Worm (Caenorhabditis elegans) whole organism, L4 larva: ENCODE measurements around the gene Y62H9A.4.

Experiments used
- F37D6.2 ChIP-seq: sonication (generic microtip); optimal IDR thresholded peaks from 2 replicates; lab custom pipeline; 2016; ENCODE audit warnings: mild to moderate bottlenecking, missing genetic modification characterization, missing compliant biosample characterization
- Y105C5A.15 ChIP-seq: fragments of 200-800 bp; sonication (Bioruptor generic); IDR thresholded peaks from 2 replicates; pipeline ENCODE4 v1.3.6; 2022; ENCODE audit warnings: missing genetic modification characterization, missing compliant biosample characterization
- Y75B8A.6 ChIP-seq: fragments of 200-800 bp; sonication (Bioruptor generic); IDR thresholded peaks from 2 replicates; pipeline ENCODE4 v1.3.6; 2022; ENCODE audit warnings: missing genetic modification reagents, missing genetic modification characterization, missing compliant biosample characterization
- ZK337.2 ChIP-seq: fragments of 200-800 bp; sonication (Bioruptor generic); IDR thresholded peaks from 2 replicates; pipeline ENCODE4 v1.3.6; 2022; ENCODE audit warnings: missing genetic modification reagents, missing genetic modification characterization, missing compliant biosample characterization
- ZK546.5 ChIP-seq, 2 experiments: sonication (generic microtip); optimal IDR thresholded peaks; 2 replicates each; lab custom pipeline; 2017; ENCODE audit warnings: missing biosample characterization in 2 of 2, missing genetic modification characterization in 2 of 2
- ama-1 ChIP-seq: fragments of 150-350 bp; optimal IDR thresholded peaks from 2 replicates; lab custom pipeline; 2014; ENCODE audit warnings: inconsistent platforms, mixed read lengths
- ceh-20 ChIP-seq: fragments of 200-800 bp; sonication (Bioruptor generic); IDR thresholded peaks from 2 replicates; pipeline ENCODE4 v1.3.6; 2022; ENCODE audit warnings: missing genetic modification reagents, missing genetic modification characterization, missing compliant biosample characterization
- ceh-62 ChIP-seq: sonication (generic microtip); optimal IDR thresholded peaks from 2 replicates; lab custom pipeline; 2017; ENCODE audit warnings: missing biosample characterization, missing genetic modification characterization
- cey-2 ChIP-seq: sonication (generic microtip); optimal IDR thresholded peaks from 3 replicates; lab custom pipeline; 2017; ENCODE audit warnings: missing genetic modification characterization, mild to moderate bottlenecking, missing compliant biosample characterization, antibody characterized with exemption, borderline replicate concordance; ENCODE audit not compliant: insufficient read depth
- daf-19 ChIP-seq: fragments of 200-800 bp; sonication (Bioruptor generic); conservative IDR thresholded peaks from 2 replicates; pipeline ENCODE4 v1.3.6; 2022; ENCODE audit warnings: missing genetic modification characterization, missing compliant biosample characterization
- daf-8 ChIP-seq: fragments of 200-800 bp; sonication (Bioruptor generic); IDR thresholded peaks from 2 replicates; pipeline ENCODE4 v1.3.6; 2022; ENCODE audit warnings: missing genetic modification characterization, missing compliant biosample characterization
- dmd-6 ChIP-seq: fragments of 200-800 bp; sonication (Bioruptor generic); IDR thresholded peaks from 2 replicates; pipeline ENCODE4 v1.3.6; 2022; ENCODE audit warnings: missing genetic modification reagents, missing genetic modification characterization, missing compliant biosample characterization
- egl-27 ChIP-seq: sonication (generic microtip); optimal IDR thresholded peaks from 3 replicates; lab custom pipeline; 2017; ENCODE audit warnings: missing biosample characterization, missing genetic modification reagents, missing genetic modification characterization
- egl-43 ChIP-seq: fragments of 200-800 bp; sonication (Bioruptor generic); IDR thresholded peaks from 2 replicates; pipeline ENCODE4 v1.3.6; 2022; ENCODE audit warnings: missing genetic modification reagents, missing genetic modification characterization, missing compliant biosample characterization
- gei-8 ChIP-seq: fragments of 200-800 bp; sonication (Bioruptor generic); optimal IDR thresholded peaks from 2 replicates; lab custom pipeline; 2018; ENCODE audit warnings: mild to moderate bottlenecking, missing genetic modification characterization, missing compliant biosample characterization
- hif-1 ChIP-seq, 2 experiments: sonication (generic microtip); optimal IDR thresholded peaks; 2 replicates each; lab custom pipeline; 2016 to 2017; ENCODE audit warnings: missing compliant biosample characterization in 2 of 2, missing genetic modification characterization in 2 of 2, missing genetic modification reagents in 2 of 2, missing genotype in 2 of 2, mild to moderate bottlenecking in 1 of 2
- hlh-11 ChIP-seq: fragments of 200-800 bp; sonication (Bioruptor generic); optimal IDR thresholded peaks from 2 replicates; lab custom pipeline; 2018; ENCODE audit warnings: mild to moderate bottlenecking, missing genetic modification characterization, missing compliant biosample characterization
- hlh-30 ChIP-seq: sonication (generic microtip); optimal IDR thresholded peaks from 2 replicates; lab custom pipeline; 2017; ENCODE audit warnings: antibody characterized with exemption, mild to moderate bottlenecking, missing genetic modification characterization, missing compliant biosample characterization; ENCODE audit not compliant: insufficient read depth
- jun-1 ChIP-seq: fragments of 150-350 bp; optimal IDR thresholded peaks from 2 replicates; lab custom pipeline; 2014; ENCODE audit warnings: missing biosample characterization, missing genetic modification reagents, missing genetic modification characterization
- lim-7 ChIP-seq: fragments of 200-800 bp; sonication (Bioruptor generic); IDR thresholded peaks from 2 replicates; pipeline ENCODE4 v1.3.6; 2022; ENCODE audit warnings: missing genetic modification characterization, missing compliant biosample characterization
- lin-13 ChIP-seq: fragments of 150-350 bp; optimal IDR thresholded peaks from 2 replicates; lab custom pipeline; 2014; ENCODE audit warnings: missing biosample characterization, missing genetic modification reagents, missing genetic modification characterization
- lir-3 ChIP-seq: sonication (generic microtip); optimal IDR thresholded peaks from 2 replicates; lab custom pipeline; 2016; ENCODE audit warnings: mild to moderate bottlenecking, missing genetic modification characterization, missing compliant biosample characterization
- mdl-1 ChIP-seq, 2 experiments: fragments of 150-350 bp in 1 of 2; sonication (generic microtip) in 1 of 2; optimal IDR thresholded peaks; 2 replicates each; lab custom pipeline; 2014 to 2017; ENCODE audit warnings: missing biosample characterization in 2 of 2, missing genetic modification characterization in 2 of 2
- mdt-29 ChIP-seq: fragments of 200-800 bp; sonication (Bioruptor generic); IDR thresholded peaks from 2 replicates; pipeline ENCODE4 v1.3.6; 2022; ENCODE audit warnings: missing genetic modification reagents, missing genetic modification characterization, missing compliant biosample characterization
- mep-1 ChIP-seq: fragments of 150-350 bp; sonication (generic microtip); optimal IDR thresholded peaks from 3 replicates; lab custom pipeline; 2014; ENCODE audit warnings: missing biosample characterization, missing genetic modification characterization
- mxl-3 ChIP-seq: fragments of 200-800 bp; sonication (Bioruptor generic); optimal IDR thresholded peaks from 2 replicates; lab custom pipeline; 2018; ENCODE audit warnings: mild to moderate bottlenecking, missing genetic modification characterization, missing compliant biosample characterization
- nhr-237 ChIP-seq: sonication (generic microtip); optimal IDR thresholded peaks from 2 replicates; lab custom pipeline; 2017; ENCODE audit warnings: missing biosample characterization, missing genetic modification characterization
- nhr-48 ChIP-seq: sonication (generic microtip); optimal IDR thresholded peaks from 2 replicates; lab custom pipeline; 2016; ENCODE audit warnings: mild to moderate bottlenecking, missing genetic modification characterization, missing compliant biosample characterization
- pqm-1 ChIP-seq: sonication (generic microtip); optimal IDR thresholded peaks from 2 replicates; lab custom pipeline; 2017; ENCODE audit warnings: missing biosample characterization, missing genetic modification characterization
- set-16 ChIP-seq: fragments of 200-800 bp; sonication (Bioruptor generic); IDR thresholded peaks from 2 replicates; pipeline ENCODE4 v1.3.6; 2022; ENCODE audit warnings: missing genetic modification reagents, missing genetic modification characterization, missing compliant biosample characterization
- spr-1 ChIP-seq: sonication (generic microtip); optimal IDR thresholded peaks from 2 replicates; lab custom pipeline; 2016; ENCODE audit warnings: mild to moderate bottlenecking, missing genetic modification characterization, missing compliant biosample characterization
- tag-97 ChIP-seq: fragments of 200-800 bp; sonication (Bioruptor generic); IDR thresholded peaks from 2 replicates; pipeline ENCODE4 v1.3.6; 2022; ENCODE audit warnings: missing genetic modification characterization, missing compliant biosample characterization
- unc-39 ChIP-seq: sonication (generic microtip); optimal IDR thresholded peaks from 2 replicates; lab custom pipeline; 2017; ENCODE audit warnings: missing biosample characterization, missing genetic modification characterization
- unc-62 ChIP-seq, 3 experiments: fragments of 150-350 bp in 1 of 3; sonication (generic microtip); optimal IDR thresholded peaks in 2 of 3; peaks in 1 of 3; 1 replicate in 1 of 3; 2 replicates in 2 of 3; lab custom pipeline; 2014 to 2017; ENCODE audit warnings: missing biosample characterization in 3 of 3, missing genetic modification characterization in 3 of 3, missing genetic modification reagents in 3 of 3, missing genotype in 1 of 3
- zip-11 ChIP-seq: fragments of 200-800 bp; sonication (Bioruptor generic); IDR thresholded peaks from 2 replicates; pipeline ENCODE4 v1.3.6; 2022; ENCODE audit warnings: missing genetic modification characterization, missing compliant biosample characterization
- zip-2 ChIP-seq: fragments of 150-350 bp; optimal IDR thresholded peaks from 2 replicates; lab custom pipeline; 2014; ENCODE audit warnings: missing biosample characterization, missing genetic modification characterization
- ztf-11 ChIP-seq: fragments of 150-350 bp; optimal IDR thresholded peaks from 2 replicates; lab custom pipeline; 2014; ENCODE audit warnings: missing biosample characterization, missing genetic modification characterization
- ztf-7 ChIP-seq: fragments of 150-350 bp; optimal IDR thresholded peaks from 2 replicates; lab custom pipeline; 2014; ENCODE audit warnings: missing biosample characterization, missing genetic modification characterization

Gene Y62H9A.4

DNA sequence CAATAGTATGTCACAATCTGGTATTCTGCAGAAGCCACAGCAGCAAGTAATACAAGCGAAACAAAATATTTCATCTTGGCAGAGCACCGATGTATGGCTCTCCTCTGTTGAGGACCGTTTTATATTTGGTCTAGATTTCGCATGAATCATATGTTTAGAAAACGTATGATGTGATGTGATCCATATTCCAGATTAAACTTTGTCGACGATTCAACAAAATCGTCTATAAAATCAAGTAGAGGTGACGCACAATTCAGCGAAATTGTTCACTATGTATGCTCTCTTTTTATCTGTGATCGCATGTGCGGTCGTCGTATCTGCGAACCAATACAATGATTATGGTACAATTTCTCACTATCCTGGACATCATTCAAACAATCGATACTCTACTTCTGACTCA lies at the start of gene Y62H9A.4, which contains the start of gene Y62H9A.3:
Y62H9A.4 (plus strand) TSS at position 256 of the 400 bp plus-strand sequence.
Y62H9A.3 (minus strand) TSS at position 101 of the 400 bp plus-strand sequence.
- TF ChIP-seq ZK546.5 (tag; optimal IDR thresholded peaks at IDR 0.05; lab: Kevin White, UChicago) (no peak), unc-62 (GFP tag; optimal IDR thresholded peaks at IDR 0.05 in 1 of 2; lab: Kevin White, UChicago) (peak in 1 of 2 experiments; percentile 55), unc-62 (tag; optimal IDR thresholded peaks at IDR 0.05; lab: Kevin White, UChicago) (no peak), jun-1 (tag; lab: Kevin White, UChicago) (no peak), hlh-11 (no peak)

DNA sequence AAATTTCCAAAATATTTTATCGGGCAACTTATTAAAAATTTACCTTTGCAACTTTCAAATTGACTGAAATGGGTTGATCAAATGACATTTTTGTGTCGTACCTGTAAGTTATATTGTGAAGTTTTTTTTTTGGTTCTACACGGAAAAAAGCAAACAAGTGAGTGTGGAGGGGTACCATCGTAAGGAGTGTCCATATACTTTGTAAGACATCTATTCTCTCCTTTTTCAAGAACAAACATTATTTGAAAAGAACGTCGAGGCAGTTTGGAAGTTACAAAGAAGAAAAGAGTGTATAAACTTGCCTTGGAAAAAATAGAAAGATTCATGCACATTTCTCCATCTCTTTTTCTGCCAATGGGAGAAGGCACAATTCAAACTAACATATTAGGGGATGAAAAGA lies 42.5 kb upstream of the Y62H9A.4 start, which contains the start of gene taf-7.1:
taf-7.1 (minus strand) TSS at position 101 of the 400 bp plus-strand sequence.
- TF ChIP-seq Y75B8A.6 = no peak
- no peak for TF ChIP-seq pqm-1
- no peak for TF ChIP-seq mdl-1 (tag; optimal IDR thresholded peaks at IDR 0.05; lab: Kevin White, UChicago)
- TF ChIP-seq F37D6.2 = no peak
- no peak for TF ChIP-seq ceh-62 (tag; lab: Kevin White, UChicago)
- TF ChIP-seq tag-97 (GFP tag; lab: Robert Waterston, UW) = no peak
- no peak for TF ChIP-seq dmd-6 (GFP tag; lab: Robert Waterston, UW)
- TF ChIP-seq ztf-11 (tag; lab: Kevin White, UChicago) = no peak
- no peak for TF ChIP-seq lir-3
- TF ChIP-seq ama-1 (lab: Kevin White, UChicago) = no peak
- TF ChIP-seq gei-8 (GFP tag; lab: Kevin White, UChicago) = no peak
- TF ChIP-seq mep-1 = no peak
- TF ChIP-seq ztf-7 (tag; lab: Kevin White, UChicago) = no peak
- TF ChIP-seq spr-1 (tag; lab: Kevin White, UChicago) = no peak
- no peak for TF ChIP-seq daf-8 (GFP tag; lab: Robert Waterston, UW)
- TF ChIP-seq set-16 (GFP tag; lab: Robert Waterston, UW) = no peak
- TF ChIP-seq egl-43 (GFP tag; lab: Robert Waterston, UW) = no peak
- no peak for TF ChIP-seq nhr-48
- no peak for TF ChIP-seq nhr-237 (tag; lab: Kevin White, UChicago)
- TF ChIP-seq hif-1 (tag; optimal IDR thresholded peaks at IDR 0.05; lab: Kevin White, UChicago) = no peak

DNA sequence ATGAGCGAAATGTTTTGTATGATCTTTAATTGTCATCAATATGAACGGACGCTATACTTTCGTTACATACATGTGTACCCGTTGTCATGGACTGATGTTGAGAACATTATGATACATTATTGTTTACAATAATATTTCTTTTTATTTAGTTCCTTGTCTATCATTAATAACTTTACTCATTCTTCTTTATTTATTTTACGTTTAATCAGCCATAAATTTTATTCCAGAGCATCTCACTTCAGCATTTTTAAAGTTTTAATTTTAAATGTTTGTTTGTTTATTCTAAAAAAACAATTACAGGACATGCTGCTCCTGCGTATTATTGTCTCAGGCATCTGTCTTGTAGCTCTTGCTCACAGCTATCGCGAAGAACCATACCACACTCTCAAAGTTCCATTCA lies 36.6 kb upstream of the Y62H9A.4 start, which contains the start of gene F54F7.2:
F54F7.2 (plus strand) TSS at position 301 of the 400 bp plus-strand sequence.
- TF ChIP-seq unc-39 (tag; lab: Kevin White, UChicago) (no peak), Y105C5A.15 (GFP tag; lab: Robert Waterston, UW) (no peak), daf-19 (GFP tag; lab: Robert Waterston, UW) (no peak), nhr-237 (tag; lab: Kevin White, UChicago) (no peak), mdt-29 (no peak), lim-7 (GFP tag; lab: Robert Waterston, UW) (no peak)

ce11 chrX:11848618-11849017 lies 31.3 kb upstream of the Y62H9A.4 start, which contains the start of gene F54F7.9:
F54F7.9 (minus strand) TSS chrX:11848718.
- TF ChIP-seq ZK337.2 (GFP tag; lab: Robert Waterston, UW) (no peak), unc-39 (tag; lab: Kevin White, UChicago) (no peak), hif-1 (tag; optimal IDR thresholded peaks at IDR 0.05; lab: Kevin White, UChicago) (no peak)

DNA sequence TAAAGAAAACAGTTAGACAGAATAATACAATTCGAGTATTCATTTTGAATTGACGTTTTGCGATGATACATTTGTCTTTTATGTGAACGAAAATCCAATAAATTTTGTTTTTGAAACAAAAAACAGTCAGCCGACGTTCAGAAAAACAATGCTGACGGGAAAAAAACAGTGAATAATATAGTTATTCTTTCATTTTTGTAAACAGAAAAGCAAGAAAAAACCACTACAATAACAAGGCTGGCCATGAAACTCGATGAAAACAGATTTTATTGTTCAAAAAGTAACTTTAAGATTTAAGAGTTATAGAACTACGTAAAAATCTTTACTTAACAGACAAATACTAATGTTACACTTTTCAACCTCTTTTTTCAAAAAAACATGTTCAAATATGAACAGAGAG lies 29.8 kb upstream of the Y62H9A.4 start, which contains the start of gene F54F7.3:
F54F7.3 (minus strand) TSS at position 101 of the 400 bp plus-strand sequence.
- no peak for TF ChIP-seq egl-27
- TF ChIP-seq lin-13 (GFP tag; lab: Kevin White, UChicago) = no peak
- no peak for TF ChIP-seq hlh-30
- TF ChIP-seq zip-11 (GFP tag; lab: Robert Waterston, UW) = no peak
- no peak for TF ChIP-seq zip-2 (tag; lab: Kevin White, UChicago)
- TF ChIP-seq lim-7 (GFP tag; lab: Robert Waterston, UW) = no peak
- no peak for TF ChIP-seq gei-8 (GFP tag; lab: Kevin White, UChicago)
- no peak for TF ChIP-seq set-16 (GFP tag; lab: Robert Waterston, UW)
- TF ChIP-seq mep-1 = no peak
- TF ChIP-seq mxl-3 (GFP tag; lab: Kevin White, UChicago) = no peak
- TF ChIP-seq ceh-20 (GFP tag; lab: Robert Waterston, UW) = no peak
- no peak for TF ChIP-seq spr-1 (tag; lab: Kevin White, UChicago)
- no peak for TF ChIP-seq cey-2 (tag; lab: Kevin White, UChicago)
